Fruit fly (Drosophila melanogaster) Kc167 (cell line): ENCODE results near the gene CG33293.

Source experiments
- Myc ChIP-seq: fragments of >200 bp; optimal IDR thresholded peaks from 2 replicates; lab custom pipeline; 2017; ENCODE audit warnings: missing external identifiers
- Sin3A ChIP-seq: fragments of >200 bp; optimal IDR thresholded peaks from 2 replicates; lab custom pipeline; 2018; ENCODE audit warnings: missing external identifiers
- h ChIP-seq: fragments of >200 bp; optimal IDR thresholded peaks from 3 replicates; lab custom pipeline; 2018; ENCODE audit warnings: missing external identifiers
- insv ChIP-seq: fragments of >200 bp; optimal IDR thresholded peaks from 3 replicates; lab custom pipeline; 2018; ENCODE audit warnings: missing external identifiers
- psq ChIP-seq: fragments of >200 bp; optimal IDR thresholded peaks from 2 replicates; lab custom pipeline; 2017; ENCODE audit warnings: missing external identifiers
- ttk ChIP-seq: sonication (Bioruptor generic); optimal IDR thresholded peaks from 2 replicates; lab custom pipeline; 2017; ENCODE audit warnings: missing external identifiers

The CG33293 gene

dm6 chr3R:5205319-5206033 lies 35.1 kb downstream of the CG33293 start:
- no peak for TF ChIP-seq psq
- TF ChIP-seq Myc = no peak
- TF ChIP-seq ttk (lab: Kevin White, UChicago) = no peak

- TF ChIP-seq Sin3A (no peak), insv (lab: Kevin White, UChicago) (no peak), psq (no peak), ttk (lab: Kevin White, UChicago) (no peak), Myc (no peak), h (lab: Kevin White, UChicago) (no peak)
These were observed 36.7 kb downstream of the CG33293 start for dm6 chr3R:5203796-5204195.

- TF ChIP-seq h (lab: Kevin White, UChicago) = no peak
- TF ChIP-seq insv (lab: Kevin White, UChicago) = no peak
- TF ChIP-seq ttk (lab: Kevin White, UChicago) = no peak
- no peak for TF ChIP-seq psq
- TF ChIP-seq Myc = no peak
- no peak for TF ChIP-seq Sin3A
These were observed 41.0 kb downstream of the CG33293 start for dm6 chr3R:5199581-5199980.

dm6 chr3R:5198302-5198701 lies 42.2 kb downstream of the CG33293 start:
- TF ChIP-seq Myc (no peak), insv (lab: Kevin White, UChicago) (no peak), psq (no peak), h (lab: Kevin White, UChicago) (no peak), Sin3A (no peak), ttk (lab: Kevin White, UChicago) (no peak)

- no peak for TF ChIP-seq Myc
- TF ChIP-seq ttk (lab: Kevin White, UChicago) = no peak
These were observed 47.3 kb downstream of the CG33293 start for dm6 chr3R:5193271-5193670.
